Worm (Caenorhabditis elegans) whole organism, late embryonic: ENCODE results near the gene F20D6.10.

Experiments
- F13H6.1 ChIP-seq: sonication (generic microtip); optimal IDR thresholded peaks from 2 replicates; lab custom pipeline; 2016; ENCODE audit warnings: missing genetic modification characterization, missing compliant biosample characterization
- hlh-30 ChIP-seq: sonication (generic microtip); optimal IDR thresholded peaks from 2 replicates; lab custom pipeline; 2017; ENCODE audit warnings: antibody characterized with exemption, missing genetic modification characterization, missing compliant biosample characterization; ENCODE audit not compliant: insufficient read depth
- nfya-1 ChIP-seq: sonication (generic microtip); optimal IDR thresholded peaks from 2 replicates; lab custom pipeline; 2017; ENCODE audit warnings: missing genetic modification characterization, mild to moderate bottlenecking, missing compliant biosample characterization, antibody characterized with exemption, moderate library complexity

ce11 chrV:8177349-8177748, 18.4 kb downstream of the F20D6.10 start, which contains the start of gene F20D6.9:
- TF ChIP-seq nfya-1, result no peak
- TF ChIP-seq F13H6.1 (tag; lab: Kevin White, UChicago), result no peak
- no peak for TF ChIP-seq hlh-30 (tag; lab: Kevin White, UChicago)
